Worm (Caenorhabditis elegans) whole organism, L2 larva: ENCODE measurements around the gene rpl-26.

Experiments used
- C34F6.9 ChIP-seq: fragments of 150-350 bp; optimal IDR thresholded peaks from 2 replicates; lab custom pipeline; 2014; ENCODE audit warnings: missing biosample characterization, missing genetic modification characterization
- F13H6.1 ChIP-seq: sonication (generic microtip); optimal IDR thresholded peaks from 2 replicates; lab custom pipeline; 2016; ENCODE audit warnings: missing genetic modification characterization, missing compliant biosample characterization
- R02D3.7 ChIP-seq: fragments of 150-350 bp; optimal IDR thresholded peaks from 2 replicates; lab custom pipeline; 2014; ENCODE audit warnings: missing biosample characterization, missing genetic modification characterization
- ZK546.5 ChIP-seq: sonication (generic microtip); optimal IDR thresholded peaks from 2 replicates; lab custom pipeline; 2017; ENCODE audit warnings: missing biosample characterization, missing genetic modification characterization
- alr-1 ChIP-seq: fragments of 150-350 bp; optimal IDR thresholded peaks from 2 replicates; lab custom pipeline; 2014; ENCODE audit warnings: missing biosample characterization, missing genetic modification characterization
- aly-2 ChIP-seq: fragments of 150-350 bp; optimal IDR thresholded peaks from 2 replicates; lab custom pipeline; 2014; ENCODE audit warnings: missing biosample characterization, missing genetic modification characterization
- ama-1 ChIP-seq: fragments of 150-350 bp; optimal IDR thresholded peaks from 2 replicates; lab custom pipeline; 2018; ENCODE audit warnings: inconsistent platforms
- blmp-1 ChIP-seq: sonication (generic microtip); optimal IDR thresholded peaks from 2 replicates; lab custom pipeline; 2017; ENCODE audit warnings: missing genetic modification characterization, mild to moderate bottlenecking, missing compliant biosample characterization, antibody characterized with exemption, moderate library complexity; ENCODE audit not compliant: insufficient read depth
- ceh-16 ChIP-seq: fragments of 150-350 bp; optimal IDR thresholded peaks from 2 replicates; lab custom pipeline; 2014; ENCODE audit warnings: missing biosample characterization, missing genetic modification characterization
- crh-2 ChIP-seq: sonication (generic microtip); optimal IDR thresholded peaks from 2 replicates; lab custom pipeline; 2017; ENCODE audit warnings: missing biosample characterization, missing genetic modification characterization
- egl-27 ChIP-seq: sonication (generic microtip); optimal IDR thresholded peaks from 3 replicates; lab custom pipeline; 2017; ENCODE audit warnings: missing biosample characterization, missing genetic modification reagents, missing genetic modification characterization
- elt-1 ChIP-seq: fragments of 150-350 bp; optimal IDR thresholded peaks from 2 replicates; lab custom pipeline; 2014; ENCODE audit warnings: missing biosample characterization, missing genetic modification characterization
- elt-3 ChIP-seq: sonication (generic microtip); optimal IDR thresholded peaks from 2 replicates; lab custom pipeline; 2017; ENCODE audit warnings: missing biosample characterization, missing genetic modification characterization
- fos-1 ChIP-seq: fragments of 150-350 bp; optimal IDR thresholded peaks from 2 replicates; lab custom pipeline; 2014; ENCODE audit warnings: missing biosample characterization, missing genetic modification characterization
- gmeb-1 ChIP-seq: fragments of 150-350 bp; optimal IDR thresholded peaks from 2 replicates; lab custom pipeline; 2014; ENCODE audit warnings: missing biosample characterization, missing genetic modification characterization
- lin-39 ChIP-seq: fragments of 150-350 bp; optimal IDR thresholded peaks from 2 replicates; lab custom pipeline; 2014; ENCODE audit warnings: missing biosample characterization, missing genetic modification reagents, missing genetic modification characterization
- lsy-2 ChIP-seq, 2 experiments: fragments of 150-350 bp in 1 of 2; sonication (generic microtip) in 1 of 2; optimal IDR thresholded peaks; 2 replicates each; lab custom pipeline; 2014 to 2017; ENCODE audit warnings: missing biosample characterization in 2 of 2, missing genetic modification characterization in 2 of 2
- mab-5 ChIP-seq: fragments of 150-350 bp; optimal IDR thresholded peaks from 2 replicates; lab custom pipeline; 2014; ENCODE audit warnings: missing biosample characterization, missing genetic modification characterization
- mdl-1 ChIP-seq, 2 experiments: fragments of 150-350 bp in 1 of 2; sonication (generic microtip) in 1 of 2; optimal IDR thresholded peaks; 2 replicates each; lab custom pipeline; 2017; ENCODE audit warnings: missing biosample characterization in 2 of 2, missing genetic modification characterization in 2 of 2
- nhr-10 ChIP-seq: sonication (generic microtip); optimal IDR thresholded peaks from 2 replicates; lab custom pipeline; 2017; ENCODE audit warnings: missing biosample characterization, missing genetic modification characterization
- nhr-11 ChIP-seq: fragments of 150-350 bp; optimal IDR thresholded peaks from 2 replicates; lab custom pipeline; 2014; ENCODE audit warnings: missing biosample characterization, missing genetic modification characterization
- nhr-12 ChIP-seq: fragments of 150-350 bp; optimal IDR thresholded peaks from 2 replicates; lab custom pipeline; 2014; ENCODE audit warnings: missing biosample characterization, missing genetic modification characterization
- nhr-129 ChIP-seq: fragments of 150-350 bp; optimal IDR thresholded peaks from 2 replicates; lab custom pipeline; 2014; ENCODE audit warnings: missing biosample characterization, missing genetic modification characterization
- nhr-21 ChIP-seq: fragments of 150-350 bp; optimal IDR thresholded peaks from 2 replicates; lab custom pipeline; 2014; ENCODE audit warnings: missing biosample characterization, missing genetic modification characterization
- nhr-237 ChIP-seq: fragments of 150-350 bp; optimal IDR thresholded peaks from 2 replicates; lab custom pipeline; 2014; ENCODE audit warnings: missing biosample characterization, missing genetic modification characterization
- nhr-25 ChIP-seq: fragments of 150-350 bp; sonication (generic microtip); optimal IDR thresholded peaks from 3 replicates; lab custom pipeline; 2014; ENCODE audit warnings: missing biosample characterization, missing genetic modification characterization
- sma-9 ChIP-seq, 2 experiments: fragments of 150-350 bp in 1 of 2; sonication (generic microtip) in 1 of 2; optimal IDR thresholded peaks; 2 replicates each; lab custom pipeline; 2014 to 2016; ENCODE audit warnings: missing genetic modification characterization in 2 of 2, mild to moderate bottlenecking in 1 of 2, missing biosample characterization in 1 of 2, missing compliant biosample characterization in 1 of 2, missing genetic modification reagents in 1 of 2, moderate library complexity in 1 of 2
- snpc-4 ChIP-seq: fragments of 150-350 bp; optimal IDR thresholded peaks from 2 replicates; lab custom pipeline; 2014; ENCODE audit warnings: missing biosample characterization, missing genetic modification characterization
- unc-39 ChIP-seq: fragments of 150-350 bp; optimal IDR thresholded peaks from 2 replicates; lab custom pipeline; 2014; ENCODE audit warnings: missing biosample characterization, missing genetic modification characterization
- zag-1 ChIP-seq: fragments of 150-350 bp; optimal IDR thresholded peaks from 2 replicates; lab custom pipeline; 2014; ENCODE audit warnings: missing biosample characterization, missing genetic modification characterization
- ztf-11 ChIP-seq: sonication (generic microtip); optimal IDR thresholded peaks from 2 replicates; lab custom pipeline; 2017; ENCODE audit warnings: missing biosample characterization, missing genetic modification characterization

The rpl-26 gene

DNA sequence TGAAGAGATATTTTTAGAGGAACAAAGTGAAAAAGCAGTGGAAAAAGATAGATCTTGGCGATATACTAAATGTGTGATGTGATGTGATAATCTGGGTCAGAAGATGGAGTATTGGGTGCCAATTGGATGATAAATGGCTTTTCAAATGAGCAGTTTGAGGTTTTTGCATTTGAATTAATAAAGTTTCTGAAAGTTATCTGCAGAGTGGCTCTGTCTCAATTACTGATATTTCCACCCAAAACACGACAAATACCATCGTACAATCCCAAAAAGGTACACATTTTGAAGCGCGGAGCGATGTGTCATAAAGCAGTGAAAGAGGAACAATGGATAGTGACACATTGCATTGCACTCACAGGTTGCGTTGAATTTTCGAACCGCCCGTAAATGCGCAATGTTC lies 37.0 kb downstream of the rpl-26 start:
- TF ChIP-seq ztf-11 (no peak), ceh-16 (tag; lab: Kevin White, UChicago) (no peak), nhr-10 (tag; lab: Kevin White, UChicago) (no peak), mdl-1 (tag; optimal IDR thresholded peaks at IDR 0.05; lab: Kevin White, UChicago) (no peak), snpc-4 (no peak), crh-2 (tag; lab: Kevin White, UChicago) (no peak), nhr-129 (tag; lab: Kevin White, UChicago) (no peak), egl-27 (tag; lab: Kevin White, UChicago) (no peak), elt-3 (tag; lab: Kevin White, UChicago) (no peak)

ce11 chrII:8640503-8640902 lies 37.9 kb downstream of the rpl-26 start:
- TF ChIP-seq ztf-11 = no peak
- TF ChIP-seq fos-1 (tag; lab: Kevin White, UChicago) = peak; percentile 84
- no peak for TF ChIP-seq sma-9 (GFP tag; optimal IDR thresholded peaks at IDR 0.05; lab: Kevin White, UChicago)
- TF ChIP-seq sma-9 (tag; optimal IDR thresholded peaks at IDR 0.05; lab: Kevin White, UChicago) = no peak
- TF ChIP-seq crh-2 (tag; lab: Kevin White, UChicago) = peak; percentile 24
- TF ChIP-seq nhr-25 (tag; lab: Kevin White, UChicago) = no peak
- peak; percentile 5 for TF ChIP-seq C34F6.9 (tag; lab: Kevin White, UChicago)

DNA sequence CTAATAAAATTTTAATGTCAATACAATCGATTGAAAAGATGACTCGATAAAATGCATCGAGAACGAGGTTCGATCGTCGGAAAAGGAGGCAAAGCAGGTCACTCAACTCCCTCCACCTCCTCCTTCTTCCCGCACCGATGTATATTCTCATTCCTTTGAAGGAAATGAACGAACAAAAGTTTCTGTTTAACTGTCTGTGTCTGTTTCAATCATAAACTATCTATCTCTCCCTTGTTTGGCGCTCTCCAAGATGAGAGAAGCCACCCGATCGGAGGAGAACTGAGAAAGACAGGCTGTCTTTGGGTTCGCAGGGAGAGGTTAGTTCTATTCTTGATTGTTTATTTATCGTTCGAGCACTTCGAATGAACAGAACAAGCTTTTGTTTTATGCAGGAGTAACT lies 38.5 kb downstream of the rpl-26 start, which contains the start of gene D2085.7:
TSS of gene D2085.7 (plus strand) at position 251 of the 400 bp plus-strand sequence.
- TF ChIP-seq gmeb-1 (no peak), nhr-237 (tag; lab: Kevin White, UChicago) (no peak), fos-1 (tag; lab: Kevin White, UChicago) (peak; percentile 63), blmp-1 (tag; lab: Kevin White, UChicago) (no peak), nhr-11 (tag; lab: Kevin White, UChicago) (no peak), alr-1 (no peak), nhr-12 (no peak)

DNA sequence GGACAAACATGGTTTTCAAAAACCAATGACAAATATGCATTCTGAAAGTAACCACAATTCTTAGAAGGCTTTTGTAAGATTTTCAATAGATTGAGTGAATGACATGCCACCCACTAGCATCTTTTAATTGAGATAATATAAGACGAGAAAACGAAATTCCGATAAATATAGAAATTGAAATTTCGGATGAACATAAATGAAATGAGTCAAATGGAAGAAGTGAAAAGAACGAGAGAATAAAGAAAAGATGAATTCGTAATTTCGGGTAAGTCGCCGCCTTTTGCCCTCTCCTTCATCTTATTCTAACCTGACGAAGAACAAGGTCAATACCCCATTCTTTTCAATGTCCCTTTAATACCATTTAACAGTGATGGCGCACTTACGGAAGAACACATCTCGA lies 39.8 kb downstream of the rpl-26 start:
- no peak for TF ChIP-seq nhr-11 (tag; lab: Kevin White, UChicago)
- TF ChIP-seq lsy-2 (tag; optimal IDR thresholded peaks at IDR 0.05; lab: Kevin White, UChicago) = no peak

- TF ChIP-seq aly-2 = no peak
- TF ChIP-seq F13H6.1 (tag; lab: Kevin White, UChicago) = peak; percentile 20
Measured at ce11 chrII:8643627-8644356, 41.2 kb downstream of the rpl-26 start.

- TF ChIP-seq nhr-21 (tag; lab: Kevin White, UChicago) (no peak), nhr-12 (no peak), lin-39 (tag; lab: Kevin White, UChicago) (no peak), F13H6.1 (tag; lab: Kevin White, UChicago) (no peak)
- TF ChIP-seq, all 48 proteins: peak for 0
Measured at ce11 chrII:8646437-8646836, 43.9 kb downstream of the rpl-26 start.

DNA sequence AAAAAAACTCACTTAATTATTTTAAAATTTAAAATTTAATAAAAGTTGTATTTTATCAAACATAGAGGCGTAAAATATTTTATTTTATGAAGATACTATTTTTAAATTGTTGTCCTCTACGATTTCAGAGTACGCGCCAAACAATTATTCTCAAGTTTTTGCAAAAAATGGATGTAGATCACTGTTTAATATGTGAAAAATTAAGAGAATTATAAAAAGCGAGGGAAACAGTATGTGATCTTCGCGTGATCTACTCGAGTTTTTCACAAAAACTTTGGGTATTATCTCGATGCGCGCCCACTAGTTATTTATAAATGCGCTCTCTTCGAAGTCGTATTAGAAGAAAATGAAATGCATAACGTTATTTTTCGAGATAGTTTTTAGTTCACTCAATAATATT lies 46.3 kb downstream of the rpl-26 start:
- TF ChIP-seq alr-1 = no peak
- no peak for TF ChIP-seq ama-1 (lab: Kevin White, UChicago)
- TF ChIP-seq nhr-11 (tag; lab: Kevin White, UChicago) = no peak
- no peak for TF ChIP-seq nhr-21 (tag; lab: Kevin White, UChicago)
- TF ChIP-seq ceh-16 (tag; lab: Kevin White, UChicago) = no peak
- no peak for TF ChIP-seq mdl-1 (tag; optimal IDR thresholded peaks at IDR 0.05; lab: Kevin White, UChicago)
- TF ChIP-seq mab-5 (tag; lab: Kevin White, UChicago) = no peak
- no peak for TF ChIP-seq lsy-2 (tag; optimal IDR thresholded peaks at IDR 0.05; lab: Kevin White, UChicago)
- no peak for TF ChIP-seq zag-1 (tag; lab: Kevin White, UChicago)
- no peak for TF ChIP-seq ztf-11
- TF ChIP-seq elt-1 (tag; lab: Kevin White, UChicago) = no peak
- TF ChIP-seq elt-3 (tag; lab: Kevin White, UChicago) = no peak
- no peak for TF ChIP-seq blmp-1 (tag; lab: Kevin White, UChicago)
- TF ChIP-seq gmeb-1 = no peak
- TF ChIP-seq R02D3.7 (tag; lab: Kevin White, UChicago) = no peak
- TF ChIP-seq nhr-12 = no peak
- no peak for TF ChIP-seq unc-39 (tag; lab: Kevin White, UChicago)
- TF ChIP-seq ZK546.5 (tag; lab: Kevin White, UChicago) = no peak
